Worm (Caenorhabditis elegans): Measurements from ENCODE around the gene ast-1.

ast-1 gene

DNA sequence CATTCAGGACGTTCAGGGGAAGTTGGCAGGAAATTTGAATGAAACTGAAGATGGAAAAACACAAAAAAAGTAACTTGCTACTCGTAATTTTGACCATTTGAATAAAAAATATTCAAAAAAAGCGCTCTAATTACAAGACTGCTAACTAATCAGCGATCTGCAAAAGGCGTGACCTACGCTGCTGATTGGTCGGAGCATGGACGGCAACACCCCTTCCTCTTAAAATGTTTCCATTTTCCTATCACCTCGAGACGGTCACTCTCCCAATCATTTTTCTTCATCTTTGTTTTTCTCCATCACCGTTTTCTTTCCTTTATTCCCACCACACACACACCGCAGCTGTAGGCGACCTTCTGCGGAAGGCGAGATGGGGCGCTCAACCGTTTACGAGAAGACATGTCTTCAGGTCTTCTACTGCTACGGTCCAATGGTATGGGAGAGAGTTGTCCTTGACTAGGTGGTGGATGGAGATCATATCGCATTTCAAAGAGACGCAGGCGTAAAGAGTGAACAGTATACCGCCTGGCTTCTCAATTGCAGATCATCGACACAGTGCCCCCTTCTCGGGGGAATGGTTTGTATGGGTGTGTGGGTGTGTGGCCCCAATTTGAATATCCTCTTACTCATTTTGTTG lies 16.5 kb upstream of the ast-1 start:
- no peak for TF ChIP-seq mxl-1 (tag; optimal IDR thresholded peaks at IDR 0.05)
- no peak for TF ChIP-seq hlh-12 (tag; optimal IDR thresholded peaks at IDR 0.05)
- TF ChIP-seq madf-3 (GFP tag; IDR thresholded peaks at IDR 0.05) = no peak
- TF ChIP-seq zfh-2 (GFP tag; conservative IDR thresholded peaks at IDR 0.05) = no peak
- TF ChIP-seq T26A5.8 (tag; optimal IDR thresholded peaks at IDR 0.05) = no peak
- no peak for TF ChIP-seq chd-7 (tag; optimal IDR thresholded peaks at IDR 0.05)
- TF ChIP-seq sptf-2 (GFP tag; optimal IDR thresholded peaks at IDR 0.05) = no peak
- no peak for TF ChIP-seq lsy-27 (tag; optimal IDR thresholded peaks at IDR 0.05; ENCODE audit: borderline replicate concordance, insufficient read depth)
- TF ChIP-seq tbx-9 (tag; optimal IDR thresholded peaks at IDR 0.05; ENCODE audit: borderline replicate concordance) = no peak
- no peak for TF ChIP-seq Y53F4B.3 (GFP tag; IDR thresholded peaks at IDR 0.05)
- no peak for TF ChIP-seq fkh-3 (tag; optimal IDR thresholded peaks at IDR 0.05)
- TF ChIP-seq Y67H2A.10 (GFP tag; conservative IDR thresholded peaks at IDR 0.05) = no peak
- no peak for TF ChIP-seq cebp-2 (GFP tag; IDR thresholded peaks at IDR 0.05)
- no peak for TF ChIP-seq K11D2.4 (GFP tag; IDR thresholded peaks at IDR 0.05)
- no peak for TF ChIP-seq ztf-22 (GFP tag; optimal IDR thresholded peaks at IDR 0.05)
- TF ChIP-seq akir-1 (GFP tag; optimal IDR thresholded peaks at IDR 0.05) = no peak

DNA sequence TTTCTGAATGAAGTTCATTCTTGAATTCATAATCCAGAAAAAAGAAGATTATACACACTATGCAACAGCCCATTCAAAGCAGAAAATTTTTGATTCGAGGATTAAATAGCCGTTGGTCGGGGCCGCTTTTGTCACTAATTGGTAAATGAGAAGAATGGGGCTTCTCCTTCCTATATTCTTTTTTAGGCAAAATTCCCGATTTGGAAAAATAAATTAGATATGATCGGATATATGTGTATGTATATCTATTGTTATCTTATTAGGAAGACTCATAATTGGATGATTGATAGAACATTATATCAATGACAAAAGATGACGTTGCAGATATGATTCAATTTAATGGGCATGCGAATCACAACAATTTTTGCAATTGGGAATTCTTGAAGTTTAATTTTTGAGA lies 15.1 kb upstream of the ast-1 start:
- no peak for TF ChIP-seq ztf-26 (tag; optimal IDR thresholded peaks at IDR 0.05)
- TF ChIP-seq Y53G8AR.9 (GFP tag; conservative IDR thresholded peaks at IDR 0.05) = no peak
- TF ChIP-seq mel-28 (tag; optimal IDR thresholded peaks at IDR 0.05; ENCODE audit: borderline replicate concordance) = no peak
- no peak for TF ChIP-seq hlh-12 (tag; optimal IDR thresholded peaks at IDR 0.05)
- no peak for TF ChIP-seq dpl-1 (GFP tag; optimal IDR thresholded peaks at IDR 0.05)
- no peak for TF ChIP-seq zim-3 (tag; optimal IDR thresholded peaks at IDR 0.05)
- TF ChIP-seq F39B2.1 (GFP tag; IDR thresholded peaks at IDR 0.05) = no peak
- no peak for TF ChIP-seq chd-7 (tag; optimal IDR thresholded peaks at IDR 0.05)
- no peak for TF ChIP-seq F55B11.4 (tag; optimal IDR thresholded peaks at IDR 0.05; ENCODE audit: borderline replicate concordance, insufficient read depth)
- TF ChIP-seq B0035.1 (tag; optimal IDR thresholded peaks at IDR 0.05) = no peak
- TF ChIP-seq ets-4 (GFP tag; optimal IDR thresholded peaks at IDR 0.05) = no peak
- TF ChIP-seq lag-1 (GFP tag; IDR thresholded peaks at IDR 0.05) = no peak
- TF ChIP-seq egl-18 (GFP tag; IDR thresholded peaks at IDR 0.05) = no peak

DNA sequence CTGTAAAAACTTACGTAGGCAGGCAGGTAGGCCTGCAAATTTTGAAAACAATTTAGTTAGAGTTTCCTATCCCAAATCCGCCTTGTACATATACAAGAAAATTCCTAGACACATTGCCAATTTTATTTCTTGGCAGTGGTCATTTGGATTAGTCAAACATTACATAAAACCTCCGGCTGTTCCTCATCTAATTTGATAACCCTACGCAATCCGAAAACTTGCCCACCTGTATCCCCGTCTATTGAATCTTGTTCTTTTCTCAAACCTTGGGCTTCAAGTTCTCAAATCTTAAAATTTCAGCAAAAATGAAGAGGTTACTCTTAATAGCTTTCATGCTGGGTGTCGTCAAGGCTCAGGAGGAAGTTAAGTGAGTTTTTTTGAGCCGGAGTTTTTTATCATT lies 10.9 kb upstream of the ast-1 start, which contains the start of gene F56D3.1:
Gene F56D3.1, plus strand, starts transcription at position 301 of the 400 bp plus-strand sequence.
- TF ChIP-seq attf-6 (GFP tag; IDR thresholded peaks at IDR 0.05) (no peak), tbp1 (GFP tag; optimal IDR thresholded peaks at IDR 0.05) (no peak), efl-1 (GFP tag; optimal IDR thresholded peaks at IDR 0.05) (no peak), xnd-1 (tag; optimal IDR thresholded peaks at IDR 0.05) (no peak), B0336.3 (GFP tag; IDR thresholded peaks at IDR 0.05) (no peak), dox-1 (GFP tag; IDR thresholded peaks at IDR 0.05) (no peak), nhr-120 (GFP tag; IDR thresholded peaks at IDR 0.05) (no peak), egl-18 (GFP tag; IDR thresholded peaks at IDR 0.05) (no peak), lsy-27 (tag; optimal IDR thresholded peaks at IDR 0.05; ENCODE audit: borderline replicate concordance, insufficient read depth) (no peak), zfh-2 (GFP tag; conservative IDR thresholded peaks at IDR 0.05) (no peak), mel-28 (tag; optimal IDR thresholded peaks at IDR 0.05; ENCODE audit: borderline replicate concordance) (no peak), mes-4 (tag; optimal IDR thresholded peaks at IDR 0.05) (no peak), Y95B8A.8 (GFP tag; IDR thresholded peaks at IDR 0.05) (no peak), lin-35 (GFP tag; optimal IDR thresholded peaks at IDR 0.05) (no peak)
